Worm (Caenorhabditis elegans) whole organism, young adult: ENCODE data around the gene Y59E9AL.36.
"Not testable (repeated sequence)": the region's sequence is repeated elsewhere in the genome, so short reads cannot be mapped to it uniquely, and the experiment has no call there.

Source experiments
- B0261.1 ChIP-seq: sonication (generic microtip); optimal IDR thresholded peaks from 2 replicates; lab custom pipeline; 2016; ENCODE audit warnings: mild to moderate bottlenecking, missing genetic modification characterization, moderate library complexity, missing compliant biosample characterization
- F33H1.4 ChIP-seq: fragments of 200-800 bp; sonication (Bioruptor generic); IDR thresholded peaks from 2 replicates; pipeline ENCODE4 v1.3.6; 2022; ENCODE audit warnings: missing genetic modification reagents, missing genetic modification characterization, missing compliant biosample characterization
- F52B5.7 ChIP-seq: sonication (generic microtip); optimal IDR thresholded peaks from 2 replicates; lab custom pipeline; 2016; ENCODE audit warnings: mild to moderate bottlenecking, missing genetic modification characterization, missing compliant biosample characterization
- K11D2.4 ChIP-seq: fragments of 200-800 bp; sonication (Bioruptor generic); IDR thresholded peaks from 2 replicates; pipeline ENCODE4 v1.3.6; 2022; ENCODE audit warnings: missing genetic modification reagents, missing genetic modification characterization, missing compliant biosample characterization
- T07F8.4 ChIP-seq: sonication (generic microtip); optimal IDR thresholded peaks from 2 replicates; lab custom pipeline; 2016; ENCODE audit warnings: mild to moderate bottlenecking, missing genetic modification characterization, moderate library complexity, missing compliant biosample characterization
- T26A5.8 ChIP-seq: sonication (generic microtip); optimal IDR thresholded peaks from 2 replicates; lab custom pipeline; 2016; ENCODE audit warnings: missing genetic modification characterization, missing compliant biosample characterization
- Y79H2A.3 ChIP-seq: fragments of 200-800 bp; sonication (Bioruptor generic); conservative IDR thresholded peaks from 2 replicates; pipeline ENCODE4 v1.3.6; 2022; ENCODE audit warnings: missing genetic modification reagents, missing genetic modification characterization, missing compliant biosample characterization
- Y95B8A.8 ChIP-seq: fragments of 200-800 bp; sonication (Bioruptor generic); IDR thresholded peaks from 2 replicates; pipeline ENCODE4 v1.3.6; 2022; ENCODE audit warnings: missing genetic modification reagents, missing genetic modification characterization, missing compliant biosample characterization
- ama-1 ChIP-seq, 3 experiments: fragments of 150-350 bp in 1 of 3; sonication (generic microtip) in 2 of 3; optimal IDR thresholded peaks; 2 replicates each; lab custom pipeline; 2014 to 2018; ENCODE audit warnings: missing biosample characterization in 2 of 3, missing genetic modification characterization in 2 of 3, missing genetic modification reagents in 2 of 3
- attf-3 ChIP-seq: fragments of 200-800 bp; sonication (Bioruptor generic); conservative IDR thresholded peaks from 2 replicates; pipeline ENCODE4 v1.3.6; 2022; ENCODE audit warnings: missing genetic modification reagents, missing genetic modification characterization, missing compliant biosample characterization
- attf-6 ChIP-seq: fragments of 200-800 bp; sonication (Bioruptor generic); IDR thresholded peaks from 2 replicates; pipeline ENCODE4 v1.3.6; 2022; ENCODE audit warnings: missing genetic modification reagents, missing genetic modification characterization, missing compliant biosample characterization
- ceh-27 ChIP-seq: fragments of 200-800 bp; sonication (Bioruptor generic); optimal IDR thresholded peaks from 2 replicates; lab custom pipeline; 2018; ENCODE audit warnings: mild to moderate bottlenecking, missing genetic modification characterization, moderate library complexity, missing compliant biosample characterization
- ceh-40 ChIP-seq: fragments of 200-800 bp; sonication (Bioruptor generic); IDR thresholded peaks from 2 replicates; pipeline ENCODE4 v1.3.6; 2022; ENCODE audit warnings: missing genetic modification characterization, missing compliant biosample characterization
- egrh-3 ChIP-seq: fragments of 200-800 bp; sonication (Bioruptor generic); IDR thresholded peaks from 2 replicates; pipeline ENCODE4 v1.3.6; 2022; ENCODE audit warnings: missing genetic modification reagents, missing genetic modification characterization, missing compliant biosample characterization
- ekl-4 ChIP-seq: fragments of 200-800 bp; sonication (Bioruptor generic); IDR thresholded peaks from 2 replicates; pipeline ENCODE4 v1.3.6; 2022; ENCODE audit warnings: missing genetic modification reagents, missing genetic modification characterization, missing compliant biosample characterization
- hrde-1 ChIP-seq: sonication (generic microtip); optimal IDR thresholded peaks from 2 replicates; lab custom pipeline; 2016; ENCODE audit warnings: missing genetic modification characterization, mild to moderate bottlenecking, missing compliant biosample characterization, moderate library complexity, missing genotype, missing genetic modification reagents, borderline replicate concordance
- let-607 ChIP-seq, 2 experiments: fragments of 200-800 bp in 1 of 2; sonication (Bioruptor generic) in 1 of 2; sonication (generic microtip) in 1 of 2; optimal IDR thresholded peaks; 2 replicates each; lab custom pipeline; 2016 to 2018; ENCODE audit warnings: mild to moderate bottlenecking in 2 of 2, missing compliant biosample characterization in 2 of 2, missing genetic modification characterization in 2 of 2, moderate library complexity in 2 of 2, missing genotype in 1 of 2
- lin-40 ChIP-seq: sonication (generic microtip); optimal IDR thresholded peaks from 2 replicates; lab custom pipeline; 2016; ENCODE audit warnings: missing genetic modification characterization, mild to moderate bottlenecking, missing compliant biosample characterization, missing genotype, missing genetic modification reagents
- lsl-1 ChIP-seq: fragments of 200-800 bp; sonication (Bioruptor generic); optimal IDR thresholded peaks from 2 replicates; lab custom pipeline; 2018; ENCODE audit warnings: mild to moderate bottlenecking, missing genetic modification characterization, moderate library complexity, missing compliant biosample characterization
- madf-8 ChIP-seq: fragments of 200-800 bp; sonication (Bioruptor generic); conservative IDR thresholded peaks from 2 replicates; pipeline ENCODE4 v1.3.6; 2022; ENCODE audit warnings: missing genetic modification reagents, missing genetic modification characterization, missing compliant biosample characterization
- mcd-1 ChIP-seq: fragments of 200-800 bp; sonication (Bioruptor generic); IDR thresholded peaks from 2 replicates; pipeline ENCODE4 v1.3.6; 2022; ENCODE audit warnings: missing genetic modification reagents, missing genetic modification characterization, missing compliant biosample characterization
- nfya-1 ChIP-seq: sonication (generic microtip); optimal IDR thresholded peaks from 2 replicates; lab custom pipeline; 2017; ENCODE audit warnings: antibody characterized with exemption, missing compliant biosample characterization, missing genetic modification characterization, borderline replicate concordance; ENCODE audit not compliant: insufficient read depth
- snpc-4 ChIP-seq, 5 experiments: fragments of 150-350 bp in 1 of 5; sonication (generic microtip) in 4 of 5; optimal IDR thresholded peaks; 2 replicates each; lab custom pipeline; 2014 to 2018; ENCODE audit warnings: missing genetic modification characterization in 5 of 5, missing biosample characterization in 3 of 5, antibody characterized with exemption in 2 of 5, mild to moderate bottlenecking in 2 of 5, missing compliant biosample characterization in 2 of 5, missing genotype in 2 of 5, moderate library complexity in 2 of 5, missing genetic modification reagents in 1 of 5
- somi-1 ChIP-seq: fragments of 200-800 bp; sonication (Bioruptor generic); optimal IDR thresholded peaks from 2 replicates; lab custom pipeline; 2018; ENCODE audit warnings: mild to moderate bottlenecking, missing genetic modification characterization, missing compliant biosample characterization
- tbp1 ChIP-seq: fragments of 200-800 bp; sonication (Bioruptor generic); optimal IDR thresholded peaks from 2 replicates; lab custom pipeline; 2018; ENCODE audit warnings: mild to moderate bottlenecking, missing genetic modification characterization, missing compliant biosample characterization
- tbx-9 ChIP-seq: sonication (generic microtip); optimal IDR thresholded peaks from 2 replicates; lab custom pipeline; 2016; ENCODE audit warnings: borderline replicate concordance, missing genetic modification characterization, inconsistent platforms, missing compliant biosample characterization
- ztf-22 ChIP-seq: fragments of 200-800 bp; sonication (Bioruptor generic); optimal IDR thresholded peaks from 2 replicates; lab custom pipeline; 2018; ENCODE audit warnings: mild to moderate bottlenecking, missing genetic modification characterization, moderate library complexity, missing compliant biosample characterization
- ztf-28 ChIP-seq: fragments of 200-800 bp; sonication (Bioruptor generic); IDR thresholded peaks from 2 replicates; pipeline ENCODE4 v1.3.6; 2022; ENCODE audit warnings: missing genetic modification reagents, missing genetic modification characterization, missing compliant biosample characterization

The Y59E9AL.36 gene

DNA sequence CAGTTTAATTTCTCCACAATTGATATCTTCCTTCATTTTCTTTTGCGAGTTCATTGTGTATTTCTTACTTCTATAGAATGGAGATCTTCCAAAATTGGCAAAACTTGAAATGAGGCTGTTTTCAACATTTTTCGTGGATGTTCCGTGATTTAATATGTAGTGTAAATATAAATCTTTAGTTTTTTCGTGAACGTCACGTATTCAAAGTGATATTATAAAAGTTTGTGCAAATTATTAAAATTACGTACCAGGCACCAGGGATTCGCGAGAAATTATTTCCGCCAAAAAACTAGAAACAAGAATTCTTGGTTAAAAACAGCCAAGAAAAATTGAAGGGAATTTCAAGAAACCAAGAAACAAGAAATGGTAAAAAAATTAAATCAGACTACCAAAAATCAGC, 15.0 kb upstream of the Y59E9AL.36 start, which contains the start of gene Y59E9AL.8 (continued):
- TF ChIP-seq K11D2.4 = no peak
- TF ChIP-seq hrde-1 (tag; lab: Kevin White, UChicago) = no peak
- no peak for TF ChIP-seq ceh-40 (GFP tag; lab: Robert Waterston, UW)

DNA sequence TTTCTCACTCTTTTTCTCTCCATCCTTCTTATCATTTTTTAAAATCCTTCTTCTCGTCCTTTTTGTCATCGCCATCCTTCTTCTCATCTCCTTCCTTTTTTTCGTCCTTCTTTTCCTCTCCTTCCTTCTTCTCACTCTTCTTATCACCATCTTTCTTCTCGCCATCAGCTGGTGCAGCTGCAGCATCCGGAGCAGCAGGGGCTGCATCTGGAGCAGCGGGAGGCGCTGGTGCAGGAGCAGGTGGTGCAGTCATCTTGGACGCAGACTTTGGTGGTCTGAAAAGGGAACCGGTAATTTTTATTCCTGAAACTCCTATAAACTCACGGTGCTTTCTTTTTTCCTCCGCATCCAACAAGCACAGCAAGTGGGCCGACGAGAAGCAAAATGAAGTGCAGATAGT, 12.4 kb upstream of the Y59E9AL.36 start:
- TF ChIP-seq lin-40 (no peak), madf-8 (no peak), tbx-9 (no peak), egrh-3 (peak; percentile 84; the same call in 1 of the 2 replicates), mcd-1 (GFP tag; lab: Robert Waterston, UW) (no peak; the same call in 1 of the 2 replicates), B0261.1 (tag; lab: Kevin White, UChicago) (no peak)
- TF ChIP-seq, all 124 proteins: peak for 1

DNA sequence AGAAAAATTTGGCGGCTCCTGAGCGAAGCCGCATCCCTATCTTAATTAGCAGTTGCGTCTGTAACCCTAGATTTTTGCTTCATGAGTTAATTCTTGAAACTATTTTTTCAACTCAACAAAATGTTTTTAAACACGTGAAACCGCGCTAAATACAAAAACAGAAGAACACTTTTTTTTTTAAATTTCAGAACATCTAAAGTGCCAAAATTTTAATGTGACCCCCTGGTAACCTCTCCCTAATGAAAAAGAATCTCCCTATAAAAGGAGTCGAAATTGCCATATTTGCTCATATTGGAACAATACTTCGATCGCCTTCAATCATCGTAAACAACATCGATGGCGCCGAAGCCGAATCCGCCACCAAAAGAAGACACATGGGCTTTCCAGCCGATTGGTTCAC, 9.2 kb upstream of the Y59E9AL.36 start, which contains the start of gene nsph-4.2:
Gene nsph-4.2 (plus strand): TSS at position 301 of the 400 bp plus-strand sequence.
- not testable (repeated sequence) for TF ChIP-seq K11D2.4; T07F8.4 (tag; lab: Kevin White, UChicago); nfya-1 (tag; lab: Kevin White, UChicago)

DNA sequence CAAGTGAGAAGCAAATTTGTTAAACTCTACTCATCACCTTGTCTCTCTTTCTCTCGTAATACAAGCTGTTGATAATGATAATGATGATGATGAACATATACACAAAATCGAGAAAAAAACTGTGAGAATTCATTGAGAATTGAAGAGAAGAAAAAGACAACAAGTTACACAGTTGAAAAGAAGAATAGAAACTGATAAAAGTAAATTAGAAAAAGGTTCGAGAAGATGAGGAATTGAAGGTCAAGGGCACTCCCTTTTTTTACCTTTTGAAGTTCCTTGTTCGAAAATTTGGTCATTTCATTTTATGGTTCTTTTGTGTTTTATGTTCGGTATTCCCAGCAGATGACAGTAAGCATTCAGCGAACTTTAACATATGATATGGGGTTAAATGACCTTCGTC, 7.1 kb upstream of the Y59E9AL.36 start:
- TF ChIP-seq somi-1 (GFP tag; lab: Kevin White, UChicago) = peak; percentile 46
- TF ChIP-seq Y95B8A.8 (GFP tag; lab: Robert Waterston, UW) = no peak

- TF ChIP-seq ztf-22 = no peak
- no peak for TF ChIP-seq ztf-28 (GFP tag; lab: Robert Waterston, UW)
- TF ChIP-seq T26A5.8 = no peak
These were observed 5.8 kb upstream of the Y59E9AL.36 start, which contains the start of gene Y59E9AL.4 for ce11 chrIV:5215092-5215491. TSS of gene Y59E9AL.4 (minus strand) at chrIV:5215192.

ce11 chrIV:5210606-5211005, 1.3 kb upstream of the Y59E9AL.36 start:
- TF ChIP-seq tbp1 (GFP tag; lab: Kevin White, UChicago) (peak; percentile 7), attf-3 (GFP tag; lab: Robert Waterston, UW) (no peak), F52B5.7 (tag; lab: Kevin White, UChicago) (no peak), F33H1.4 (peak; percentile 46; the same call in 1 of the 2 replicates), lsl-1 (GFP tag; lab: Kevin White, UChicago) (peak; percentile 75), snpc-4 (GFP tag; optimal IDR thresholded peaks at IDR 0.05; lab: Kevin White, UChicago) (no peak), snpc-4 (tag; optimal IDR thresholded peaks at IDR 0.05; lab: Kevin White, UChicago) (peak in 1 of 4 experiments; percentile 83)
- TF ChIP-seq, all 124 proteins: peak for 4

DNA sequence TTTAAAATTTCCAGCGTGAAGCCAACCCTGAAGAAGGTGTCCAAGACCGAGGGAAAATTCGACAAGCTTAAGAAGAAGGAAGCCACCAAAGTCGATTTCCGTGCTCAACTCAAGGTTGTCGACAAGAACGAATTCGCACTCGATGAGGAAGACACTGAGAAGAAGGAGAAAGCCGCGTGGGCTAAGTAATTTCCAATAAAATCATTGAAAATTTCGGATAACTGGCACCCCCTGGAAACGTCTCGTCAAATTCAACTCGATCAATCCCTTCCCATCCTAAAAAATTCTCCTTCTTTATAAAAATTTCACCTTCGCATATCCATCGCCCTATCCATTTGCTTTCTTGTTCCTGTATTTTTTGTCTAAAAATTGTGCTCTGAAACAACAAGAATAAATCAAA, 2.6 kb downstream of the Y59E9AL.36 start:
- TF ChIP-seq Y79H2A.3 (peak; percentile 75), ama-1 (optimal IDR thresholded peaks at IDR 0.05; lab: Kevin White, UChicago) (no peak), ama-1 (GFP tag; optimal IDR thresholded peaks at IDR 0.05; lab: Kevin White, UChicago) (peak in 1 of 2 experiments; percentile 22), snpc-4 (GFP tag; optimal IDR thresholded peaks at IDR 0.05; lab: Kevin White, UChicago) (no peak), snpc-4 (tag; optimal IDR thresholded peaks at IDR 0.05; lab: Kevin White, UChicago) (peak in 1 of 4 experiments; percentile 74), attf-6 (GFP tag; lab: Robert Waterston, UW) (0 out of 2 replicates have a peak, but pooled peaks have one; percentile 41), hrde-1 (tag; lab: Kevin White, UChicago) (peak; percentile 3), ekl-4 (GFP tag; lab: Robert Waterston, UW) (0 out of 2 replicates have a peak, but pooled peaks have one; percentile 19), let-607 (tag; optimal IDR thresholded peaks at IDR 0.05; lab: Kevin White, UChicago) (no peak), ceh-27 (GFP tag; lab: Kevin White, UChicago) (no peak)
